Worm (Caenorhabditis elegans): Measurements from ENCODE around the gene btb-16.

ce11 chrII:3323179-3323578, 26.5 kb downstream of the btb-16 start, which contains the start of gene Y46D2A.2:
- TF ChIP-seq fkh-10 (GFP tag; optimal IDR thresholded peaks at IDR 0.05) (no peak), ztf-11 (tag; optimal IDR thresholded peaks at IDR 0.05) (no peak), efl-1 (optimal IDR thresholded peaks at IDR 0.05) (no peak), efl-1 (GFP tag; optimal IDR thresholded peaks at IDR 0.05 in 1 of 2) (no peak), nhr-76 (tag; optimal IDR thresholded peaks at IDR 0.05) (no peak), egl-27 (tag; optimal IDR thresholded peaks at IDR 0.05) (no peak), unc-62 (GFP tag; optimal IDR thresholded peaks at IDR 0.05) (no peak), rnt-1 (tag; optimal IDR thresholded peaks at IDR 0.05) (no peak)

All from whole organism, L1 larva.